Fruit fly (Drosophila melanogaster) whole organism, embryonic: Measurements from ENCODE around the gene Psn.

Experiments used
- Abd-B ChIP-seq: fragments of 200-800 bp; sonication (Bioruptor generic); optimal IDR thresholded peaks from 2 replicates; lab custom pipeline; 2018; ENCODE audit warnings: missing biosample characterization, mild to moderate bottlenecking, missing genetic modification characterization, moderate library complexity
- Aef1 ChIP-seq: fragments of 200-800 bp; sonication (Bioruptor generic); IDR thresholded peaks from 3 replicates; pipeline ENCODE4 v1.3.6; 2022; ENCODE audit warnings: missing biosample characterization, missing genetic modification characterization
- CG10209 ChIP-seq: fragments of 200-800 bp; sonication (Bioruptor generic); optimal IDR thresholded peaks from 3 replicates; lab custom pipeline; 2017; ENCODE audit warnings: missing biosample characterization, mild to moderate bottlenecking, missing genetic modification characterization, missing genetic modification reagents
- CG1602 ChIP-seq: fragments of 200-800 bp; sonication (Bioruptor generic); optimal IDR thresholded peaks from 3 replicates; lab custom pipeline; 2016; ENCODE audit warnings: missing biosample characterization, missing genetic modification characterization
- CG1792 ChIP-seq: fragments of 200-800 bp; sonication (Bioruptor generic); optimal IDR thresholded peaks from 2 replicates; lab custom pipeline; 2016; ENCODE audit warnings: missing biosample characterization, missing genetic modification characterization
- CG18262 ChIP-seq: fragments of 200-800 bp; optimal IDR thresholded peaks from 3 replicates; lab custom pipeline; 2019; ENCODE audit warnings: missing biosample characterization, mild to moderate bottlenecking, missing genetic modification characterization, moderate library complexity
- CG2712 ChIP-seq: fragments of 200-800 bp; optimal IDR thresholded peaks from 3 replicates; lab custom pipeline; 2019; ENCODE audit warnings: missing biosample characterization, mild to moderate bottlenecking, missing genetic modification characterization, moderate library complexity
- CG2889 ChIP-seq: fragments of 200-800 bp; sonication (Bioruptor generic); IDR thresholded peaks from 3 replicates; pipeline ENCODE4 v1.3.6; 2022; ENCODE audit warnings: missing biosample characterization, missing genetic modification characterization
- CG31441 ChIP-seq: fragments of 200-800 bp; sonication (Bioruptor generic); IDR thresholded peaks from 2 replicates; pipeline ENCODE4 v1.3.6; 2022; ENCODE audit warnings: missing biosample characterization, missing genetic modification characterization
- CG3163 ChIP-seq: fragments of 200-800 bp; sonication (Bioruptor generic); optimal IDR thresholded peaks from 3 replicates; lab custom pipeline; 2016; ENCODE audit warnings: missing biosample characterization, missing genetic modification characterization
- CG32532 ChIP-seq: fragments of 200-800 bp; sonication (Bioruptor generic); IDR thresholded peaks from 2 replicates; pipeline ENCODE4 v1.3.6; 2022; ENCODE audit warnings: missing biosample characterization, missing genetic modification characterization
- CG32772 ChIP-seq: fragments of 200-800 bp; sonication (Bioruptor generic); IDR thresholded peaks from 2 replicates; pipeline ENCODE4 v1.3.6; 2022; ENCODE audit warnings: missing biosample characterization, missing genetic modification characterization
- CG3407 ChIP-seq: fragments of 200-800 bp; sonication (Bioruptor generic); optimal IDR thresholded peaks from 2 replicates; lab custom pipeline; 2018; ENCODE audit warnings: missing biosample characterization, mild to moderate bottlenecking, missing genetic modification characterization
- CG3995 ChIP-seq: fragments of 200-800 bp; sonication (Bioruptor generic); optimal IDR thresholded peaks from 3 replicates; lab custom pipeline; 2016; ENCODE audit warnings: missing biosample characterization, missing genetic modification characterization
- CG4360 ChIP-seq: fragments of 200-800 bp; sonication (Bioruptor generic); IDR thresholded peaks from 2 replicates; pipeline ENCODE4 v1.3.6; 2022; ENCODE audit warnings: missing biosample characterization, missing genetic modification characterization
- CG4854 ChIP-seq: fragments of 200-800 bp; sonication (Bioruptor generic); optimal IDR thresholded peaks from 2 replicates; lab custom pipeline; 2016; ENCODE audit warnings: missing biosample characterization, missing genetic modification characterization, inconsistent platforms
- CG6689 ChIP-seq: fragments of 200-800 bp; sonication (Bioruptor generic); IDR thresholded peaks from 2 replicates; pipeline ENCODE4 v1.3.6; 2022; ENCODE audit warnings: missing biosample characterization, missing genetic modification characterization
- CG7271 ChIP-seq: fragments of 200-800 bp; sonication (Bioruptor generic); optimal IDR thresholded peaks from 2 replicates; lab custom pipeline; 2018; ENCODE audit warnings: missing biosample characterization, mild to moderate bottlenecking, missing genetic modification characterization, moderate library complexity
- CG7963 ChIP-seq: fragments of 200-800 bp; sonication (Bioruptor generic); IDR thresholded peaks from 3 replicates; pipeline ENCODE4 v1.3.6; 2022; ENCODE audit warnings: missing biosample characterization, missing genetic modification characterization; ENCODE audit not compliant: partially characterized antibody
- Doc3 ChIP-seq: fragments of 200-800 bp; sonication (Bioruptor generic); IDR thresholded peaks from 3 replicates; pipeline ENCODE4 v1.3.6; 2022; ENCODE audit warnings: missing biosample characterization, missing genetic modification characterization; ENCODE audit not compliant: partially characterized antibody
- Ets65A ChIP-seq: fragments of 200-800 bp; sonication (Bioruptor generic); peaks from one replicate; lab custom pipeline; 2016; ENCODE audit warnings: missing biosample characterization, missing genetic modification characterization
- Hey ChIP-seq: fragments of 200-800 bp; sonication (Bioruptor generic); optimal IDR thresholded peaks from 3 replicates; lab custom pipeline; 2018; ENCODE audit warnings: missing biosample characterization, mild to moderate bottlenecking, missing genetic modification characterization
- Hmr ChIP-seq: fragments of 200-800 bp; sonication (Bioruptor generic); optimal IDR thresholded peaks from 3 replicates; lab custom pipeline; 2017; ENCODE audit warnings: mild to moderate bottlenecking, missing biosample characterization, missing genetic modification reagents, missing genetic modification characterization
- Hr51 ChIP-seq, 2 experiments: fragments of 200-800 bp; sonication (Bioruptor generic); optimal IDR thresholded peaks; 2 replicates in 1 of 2; 3 replicates in 1 of 2; lab custom pipeline; 2016 to 2018; ENCODE audit warnings: missing biosample characterization in 2 of 2, missing genetic modification characterization in 2 of 2, mild to moderate bottlenecking in 1 of 2, moderate library complexity in 1 of 2
- MTF-1 ChIP-seq: fragments of 200-800 bp; sonication (Bioruptor generic); optimal IDR thresholded peaks from 2 replicates; lab custom pipeline; 2018; ENCODE audit warnings: missing biosample characterization, mild to moderate bottlenecking, missing genetic modification characterization, borderline replicate concordance
- Opbp ChIP-seq: fragments of 200-800 bp; sonication (Bioruptor generic); IDR thresholded peaks from 3 replicates; pipeline ENCODE4 v1.3.6; 2022; ENCODE audit warnings: missing biosample characterization, missing genetic modification characterization; ENCODE audit not compliant: partially characterized antibody
- Side ChIP-seq: fragments of 200-800 bp; sonication (Bioruptor generic); optimal IDR thresholded peaks from 2 replicates; lab custom pipeline; 2016; ENCODE audit warnings: missing biosample characterization, missing genetic modification characterization
- Sox102F ChIP-seq: fragments of 200-800 bp; sonication (Bioruptor generic); optimal IDR thresholded peaks from 2 replicates; lab custom pipeline; 2018; ENCODE audit warnings: missing biosample characterization, mild to moderate bottlenecking, missing genetic modification characterization, moderate library complexity
- Sry-β ChIP-seq: fragments of 200-800 bp; sonication (Bioruptor generic); optimal IDR thresholded peaks from 2 replicates; lab custom pipeline; 2018; ENCODE audit warnings: missing biosample characterization, mild to moderate bottlenecking, missing genetic modification characterization, moderate library complexity
- Xrp1 ChIP-seq: fragments of 200-800 bp; sonication (Bioruptor generic); IDR thresholded peaks from 2 replicates; pipeline ENCODE4 v1.3.6; 2022; ENCODE audit warnings: missing biosample characterization, missing genetic modification characterization
- bcd ChIP-seq: fragments of 200-800 bp; sonication (Bioruptor generic); optimal IDR thresholded peaks from 2 replicates; lab custom pipeline; 2017; ENCODE audit warnings: missing biosample characterization, mild to moderate bottlenecking, missing genetic modification characterization
- corto ChIP-seq: fragments of 200-800 bp; sonication (Bioruptor generic); optimal IDR thresholded peaks from 2 replicates; lab custom pipeline; 2016; ENCODE audit warnings: missing biosample characterization, mild to moderate bottlenecking, missing genetic modification characterization, moderate library complexity
- en ChIP-seq: fragments of 200-800 bp; sonication (Bioruptor generic); optimal IDR thresholded peaks from 2 replicates; lab custom pipeline; 2016; ENCODE audit warnings: missing biosample characterization, missing genetic modification characterization
- gt ChIP-seq: fragments of 200-800 bp; sonication (Bioruptor generic); IDR thresholded peaks from 2 replicates; pipeline ENCODE4 v1.3.6; 2022; ENCODE audit warnings: missing biosample characterization, missing genetic modification characterization
- h ChIP-seq: fragments of >200 bp; optimal IDR thresholded peaks from 2 replicates; lab custom pipeline; 2017
- insv ChIP-seq, 2 experiments: fragments of 200-800 bp; sonication (Bioruptor generic); optimal IDR thresholded peaks; 3 replicates each; lab custom pipeline; 2016 to 2018; ENCODE audit warnings: missing biosample characterization in 2 of 2, missing genetic modification characterization in 2 of 2
- ken ChIP-seq: fragments of 200-800 bp; sonication (Bioruptor generic); IDR thresholded peaks from 3 replicates; pipeline ENCODE4 v1.3.6; 2022; ENCODE audit warnings: missing biosample characterization, missing genetic modification characterization
- klu ChIP-seq: fragments of 200-800 bp; sonication (Bioruptor generic); IDR thresholded peaks from 2 replicates; pipeline ENCODE4 v1.3.6; 2022; ENCODE audit warnings: missing biosample characterization, missing genetic modification characterization
- odd ChIP-seq: fragments of 200-800 bp; sonication (Bioruptor generic); optimal IDR thresholded peaks from 2 replicates; lab custom pipeline; 2017; ENCODE audit warnings: missing biosample characterization, mild to moderate bottlenecking, missing genetic modification characterization
- otp ChIP-seq: fragments of 200-800 bp; sonication (Bioruptor generic); IDR thresholded peaks from 3 replicates; pipeline ENCODE4, ENCODE4 v1.3.6; 2022; ENCODE audit warnings: missing biosample characterization, missing genetic modification characterization
- peb ChIP-seq: fragments of 200-800 bp; sonication (Bioruptor generic); IDR thresholded peaks from 2 replicates; pipeline ENCODE4 v1.3.6; 2022; ENCODE audit warnings: missing biosample characterization, missing genetic modification characterization
- sqz ChIP-seq: fragments of 200-800 bp; sonication (Bioruptor generic); optimal IDR thresholded peaks from 3 replicates; lab custom pipeline; 2018; ENCODE audit warnings: missing biosample characterization, mild to moderate bottlenecking, missing genetic modification characterization
- tin ChIP-seq: fragments of 200-800 bp; sonication (Bioruptor generic); optimal IDR thresholded peaks from 3 replicates; lab custom pipeline; 2016; ENCODE audit warnings: missing biosample characterization, missing genetic modification characterization
- trh ChIP-seq: fragments of 200-800 bp; sonication (Bioruptor generic); optimal IDR thresholded peaks from 2 replicates; lab custom pipeline; 2016; ENCODE audit warnings: missing biosample characterization, missing genetic modification characterization
- twi ChIP-seq: fragments of 200-800 bp; optimal IDR thresholded peaks from 2 replicates; lab custom pipeline; 2019; ENCODE audit warnings: missing biosample characterization, mild to moderate bottlenecking, missing genetic modification characterization, moderate library complexity
- vnd ChIP-seq: fragments of 200-800 bp; sonication (Bioruptor generic); IDR thresholded peaks from 3 replicates; pipeline ENCODE4 v1.3.6; 2022; ENCODE audit warnings: missing biosample characterization, missing genetic modification characterization; ENCODE audit not compliant: partially characterized antibody
- wek ChIP-seq: fragments of 200-800 bp; sonication (Bioruptor generic); optimal IDR thresholded peaks from 3 replicates; lab custom pipeline; 2018; ENCODE audit warnings: missing biosample characterization, mild to moderate bottlenecking, missing genetic modification characterization, moderate library complexity
- zen ChIP-seq: fragments of 200-800 bp; sonication (Bioruptor generic); optimal IDR thresholded peaks from 3 replicates; lab custom pipeline; 2018; ENCODE audit warnings: missing biosample characterization, mild to moderate bottlenecking, missing genetic modification characterization, moderate library complexity
- zen2 ChIP-seq: fragments of 200-800 bp; sonication (Bioruptor generic); IDR thresholded peaks from 3 replicates; pipeline ENCODE4 v1.3.6; 2022; ENCODE audit warnings: missing biosample characterization, missing genetic modification characterization; ENCODE audit not compliant: partially characterized antibody
- zfh2 ChIP-seq: fragments of 200-800 bp; sonication (Bioruptor generic); optimal IDR thresholded peaks from 2 replicates; lab custom pipeline; 2016; ENCODE audit warnings: missing biosample characterization, missing genetic modification characterization

The Psn gene

DNA sequence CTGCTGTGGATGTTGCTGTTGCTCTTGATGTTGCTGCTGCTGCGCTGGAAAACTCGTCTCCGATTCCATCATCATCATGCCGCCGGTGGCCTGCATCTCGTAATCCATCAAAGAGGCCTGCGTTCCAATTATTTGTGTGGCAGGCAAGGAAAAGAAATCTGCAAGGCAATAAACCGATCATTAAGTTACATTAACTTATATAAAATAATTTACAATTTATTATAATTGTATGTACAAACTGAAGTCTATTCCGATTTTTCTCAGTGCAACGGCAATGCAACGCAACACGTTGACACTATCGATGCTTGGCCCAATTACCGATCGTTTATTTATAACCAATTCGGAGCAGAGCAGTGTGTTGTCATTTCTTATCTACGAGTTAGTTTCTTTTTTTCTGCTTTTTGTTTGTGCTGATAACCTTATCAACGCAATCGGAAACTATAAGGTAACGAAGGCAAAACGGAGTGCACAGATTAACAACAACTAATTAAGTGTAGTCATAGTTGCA is 38.8 kb downstream of the Psn start (continued):
- peak; percentile 57 for TF ChIP-seq CG2712 (tag; lab: Kevin White, UChicago)
- TF ChIP-seq Hmr (GFP tag; lab: Kevin White, UChicago): peak; percentile 42
- TF ChIP-seq trh (GFP tag; lab: Kevin White, UChicago): no peak
- no peak for TF ChIP-seq CG3995 (GFP tag; lab: Kevin White, UChicago)
- peak in 1 of 2 experiments; percentile 70 for TF ChIP-seq Hr51 (GFP tag; optimal IDR thresholded peaks at IDR 0.05; lab: Kevin White, UChicago)
- TF ChIP-seq CG3163: no peak
- no peak for TF ChIP-seq Abd-B (GFP tag; lab: Kevin White, UChicago)
- TF ChIP-seq zen2 (GFP tag; lab: Robert Waterston, UW): no peak
- peak; percentile 48 for TF ChIP-seq tin (GFP tag; lab: Kevin White, UChicago)
- peak; percentile 25 for TF ChIP-seq MTF-1 (GFP tag; lab: Kevin White, UChicago)
- peak; percentile 56; the same call in 1 of the 3 replicates for TF ChIP-seq ken (GFP tag; lab: Robert Waterston, UW)
- TF ChIP-seq sqz (GFP tag; lab: Kevin White, UChicago): peak; percentile 64
- peak; percentile 21 for TF ChIP-seq CG3407 (GFP tag; lab: Kevin White, UChicago)
- TF ChIP-seq gt: no peak
- TF ChIP-seq insv (GFP tag; optimal IDR thresholded peaks at IDR 0.05; lab: Kevin White, UChicago): no peak
- TF ChIP-seq CG32532 (GFP tag; lab: Robert Waterston, UW): peak; percentile 27; the same call in 1 of the 2 replicates
- peak; percentile 67 for TF ChIP-seq Sox102F (GFP tag; lab: Kevin White, UChicago)
- no peak for TF ChIP-seq Side (GFP tag; lab: Kevin White, UChicago)
- TF ChIP-seq CG2889 (GFP tag; lab: Robert Waterston, UW): peak; percentile 43; the same call in 1 of the 3 replicates
- TF ChIP-seq CG7963 (GFP tag; lab: Robert Waterston, UW): no peak
- TF ChIP-seq klu (GFP tag; lab: Robert Waterston, UW): no peak
- peak; percentile 53; the same call in 1 of the 2 replicates for TF ChIP-seq Xrp1 (GFP tag; lab: Robert Waterston, UW)
- no peak for TF ChIP-seq Sry-β (GFP tag; lab: Kevin White, UChicago)
- TF ChIP-seq odd (GFP tag; lab: Kevin White, UChicago): peak; percentile 70
- TF ChIP-seq otp (GFP tag; lab: Robert Waterston, UW): no peak
- TF ChIP-seq CG31441 (GFP tag; lab: Robert Waterston, UW): peak; percentile 63; the same call in 1 of the 2 replicates
- TF ChIP-seq CG10209: peak; percentile 24
- no peak for TF ChIP-seq Hey (tag; lab: Kevin White, UChicago)
- 0 out of 2 replicates have a peak, but pooled peaks have one; percentile 15 for TF ChIP-seq CG32772 (GFP tag; lab: Robert Waterston, UW)
- TF ChIP-seq peb: peak; percentile 9; the same call in 1 of the 2 replicates
- no peak for TF ChIP-seq zfh2 (GFP tag; lab: Kevin White, UChicago)
- no peak for TF ChIP-seq corto (GFP tag; lab: Kevin White, UChicago)
- TF ChIP-seq h (lab: Kevin White, UChicago): no peak
- peak; percentile 49; the same call in 2 of the 3 replicates for TF ChIP-seq Aef1 (GFP tag; lab: Robert Waterston, UW)
- peak; percentile 29 for TF ChIP-seq bcd (GFP tag; lab: Kevin White, UChicago)
- no peak for TF ChIP-seq Doc3 (GFP tag; lab: Robert Waterston, UW)
- TF ChIP-seq CG4360 (GFP tag; lab: Robert Waterston, UW): no peak
- TF ChIP-seq vnd (GFP tag; lab: Robert Waterston, UW): no peak
- TF ChIP-seq Opbp (GFP tag; lab: Robert Waterston, UW): no peak
- TF ChIP-seq CG1792 (GFP tag; lab: Kevin White, UChicago): no peak
- no peak for TF ChIP-seq zen (tag; lab: Kevin White, UChicago)
- TF ChIP-seq CG18262: peak; percentile 47
- TF ChIP-seq twi (tag; lab: Kevin White, UChicago): no peak
- TF ChIP-seq wek (GFP tag; lab: Kevin White, UChicago): peak; percentile 23
- TF ChIP-seq CG4854 (GFP tag; lab: Kevin White, UChicago): no peak
- TF ChIP-seq CG1602 (GFP tag; lab: Kevin White, UChicago): peak; percentile 8
- 0 out of 2 replicates have a peak, but pooled peaks have one; percentile 15 for TF ChIP-seq CG6689 (GFP tag; lab: Robert Waterston, UW)
- no peak for TF ChIP-seq en (GFP tag; lab: Kevin White, UChicago)
- TF ChIP-seq Ets65A (GFP tag; lab: Kevin White, UChicago): no peak
- TF ChIP-seq CG7271 (tag; lab: Kevin White, UChicago): no peak
